Worm (Caenorhabditis elegans) whole organism, early embryonic: ENCODE measurements around the gene F16G10.5.

ENCODE experiments used
- B0310.2 ChIP-seq: sonication (generic microtip); optimal IDR thresholded peaks from 2 replicates; lab custom pipeline; 2016; ENCODE audit warnings: mild to moderate bottlenecking, missing genetic modification characterization, missing compliant biosample characterization
- F13C5.2 ChIP-seq: sonication (generic microtip); optimal IDR thresholded peaks from 2 replicates; lab custom pipeline; 2017; ENCODE audit warnings: mild to moderate bottlenecking, missing genetic modification characterization, inconsistent platforms, missing compliant biosample characterization
- aly-1 ChIP-seq: sonication (generic microtip); optimal IDR thresholded peaks from 2 replicates; lab custom pipeline; 2016; ENCODE audit warnings: missing genetic modification characterization, missing compliant biosample characterization
- ama-1 ChIP-seq: fragments of 150-350 bp; optimal IDR thresholded peaks from 2 replicates; lab custom pipeline; 2014
- ceh-13 ChIP-seq: fragments of 200-800 bp; sonication (Bioruptor generic); optimal IDR thresholded peaks from 2 replicates; lab custom pipeline; 2018; ENCODE audit warnings: mild to moderate bottlenecking, missing genetic modification characterization, missing compliant biosample characterization
- ceh-36 ChIP-seq: sonication (generic microtip); optimal IDR thresholded peaks from 2 replicates; lab custom pipeline; 2016; ENCODE audit warnings: missing genetic modification characterization, inconsistent platforms, missing compliant biosample characterization
- ets-7 ChIP-seq: sonication (generic microtip); optimal IDR thresholded peaks from 2 replicates; lab custom pipeline; 2016; ENCODE audit warnings: missing genotype, missing genetic modification characterization, missing compliant biosample characterization
- flt-1 ChIP-seq: fragments of 200-800 bp; sonication (Bioruptor generic); IDR thresholded peaks from 2 replicates; pipeline ENCODE4 v1.3.6; 2022; ENCODE audit warnings: missing genetic modification characterization, missing compliant biosample characterization
- hmbx-1 ChIP-seq: sonication (generic microtip); optimal IDR thresholded peaks from 2 replicates; lab custom pipeline; 2016; ENCODE audit warnings: mild to moderate bottlenecking, missing genetic modification characterization, missing compliant biosample characterization
- hmg-4 ChIP-seq: fragments of 200-800 bp; sonication (Bioruptor generic); optimal IDR thresholded peaks from 2 replicates; lab custom pipeline; 2018; ENCODE audit warnings: mild to moderate bottlenecking, missing genetic modification characterization, missing compliant biosample characterization
- hnd-1 ChIP-seq: sonication (generic microtip); optimal IDR thresholded peaks from 2 replicates; lab custom pipeline; 2016; ENCODE audit warnings: missing genetic modification characterization, missing compliant biosample characterization
- pes-1 ChIP-seq: fragments of 200-800 bp; sonication (Bioruptor generic); IDR thresholded peaks from 2 replicates; pipeline ENCODE4 v1.3.6; 2022; ENCODE audit warnings: missing genetic modification reagents, missing genetic modification characterization, missing compliant biosample characterization
- scrt-1 ChIP-seq: fragments of 200-800 bp; sonication (Bioruptor generic); IDR thresholded peaks from 2 replicates; pipeline ENCODE4 v1.3.6; 2022; ENCODE audit warnings: missing genetic modification characterization, missing compliant biosample characterization
- sea-1 ChIP-seq: fragments of 200-800 bp; sonication (Bioruptor generic); conservative IDR thresholded peaks from 2 replicates; pipeline ENCODE4 v1.3.6; 2022; ENCODE audit warnings: missing genetic modification characterization, missing compliant biosample characterization
- tbx-11 ChIP-seq: fragments of 200-800 bp; sonication (Bioruptor generic); IDR thresholded peaks from 2 replicates; pipeline ENCODE4 v1.3.6; 2022; ENCODE audit warnings: missing genetic modification characterization, missing compliant biosample characterization
- tbx-37 ChIP-seq: fragments of 200-800 bp; sonication (Bioruptor generic); conservative IDR thresholded peaks from 2 replicates; pipeline ENCODE4 v1.3.6; 2022; ENCODE audit warnings: missing genetic modification reagents, missing genetic modification characterization, missing compliant biosample characterization
- tra-4 ChIP-seq: sonication (generic microtip); optimal IDR thresholded peaks from 2 replicates; lab custom pipeline; 2017; ENCODE audit warnings: missing genetic modification characterization, missing compliant biosample characterization

The F16G10.5 gene

ce11 chrII:2352546-2352945, 14.6 kb upstream of the F16G10.5 start, which contains the start of gene F43C11.10:
TSS of gene F43C11.10 (minus strand) at chrII:2352646.
- TF ChIP-seq sea-1 (GFP tag; lab: Robert Waterston, UW) (no peak), hmg-4 (GFP tag; lab: Kevin White, UChicago) (no peak), ceh-13 (GFP tag; lab: Kevin White, UChicago) (no peak), scrt-1 (GFP tag; lab: Robert Waterston, UW) (no peak), ceh-36 (no peak)

- TF ChIP-seq F13C5.2 (tag; lab: Kevin White, UChicago) (no peak), tbx-11 (GFP tag; lab: Robert Waterston, UW) (no peak), hmg-4 (GFP tag; lab: Kevin White, UChicago) (no peak), ceh-36 (no peak), flt-1 (GFP tag; lab: Robert Waterston, UW) (no peak), hnd-1 (tag; lab: Kevin White, UChicago) (no peak), aly-1 (tag; lab: Kevin White, UChicago) (no peak), hmbx-1 (no peak), tra-4 (tag; lab: Kevin White, UChicago) (no peak), B0310.2 (tag; lab: Kevin White, UChicago) (no peak), ceh-13 (GFP tag; lab: Kevin White, UChicago) (no peak), scrt-1 (GFP tag; lab: Robert Waterston, UW) (no peak)
Observed at ce11 chrII:2353012-2353411, 14.1 kb upstream of the F16G10.5 start, which contains the start of gene F43C11.3. TSS of gene F43C11.3 (plus strand) at chrII:2353312.

- TF ChIP-seq ceh-36 (no peak), flt-1 (GFP tag; lab: Robert Waterston, UW) (no peak), pes-1 (GFP tag; lab: Robert Waterston, UW) (no peak), hmg-4 (GFP tag; lab: Kevin White, UChicago) (no peak), sea-1 (GFP tag; lab: Robert Waterston, UW) (no peak), tra-4 (tag; lab: Kevin White, UChicago) (no peak), scrt-1 (GFP tag; lab: Robert Waterston, UW) (no peak), ceh-13 (GFP tag; lab: Kevin White, UChicago) (no peak), tbx-37 (GFP tag; lab: Robert Waterston, UW) (no peak), F13C5.2 (tag; lab: Kevin White, UChicago) (no peak), hmbx-1 (no peak), aly-1 (tag; lab: Kevin White, UChicago) (no peak), ama-1 (lab: Kevin White, UChicago) (no peak), hnd-1 (tag; lab: Kevin White, UChicago) (no peak), ets-7 (tag; lab: Kevin White, UChicago) (no peak), tbx-11 (GFP tag; lab: Robert Waterston, UW) (no peak), B0310.2 (tag; lab: Kevin White, UChicago) (no peak)
Observed at ce11 chrII:2354476-2354875, 12.6 kb upstream of the F16G10.5 start, which contains the start of gene F43C11.2. TSS of gene F43C11.2 (plus strand) at chrII:2354776.

ce11 chrII:2356795-2357194, 10.3 kb upstream of the F16G10.5 start, which contains the start of gene F43C11.1:
TSS of gene F43C11.1 (plus strand) at chrII:2357095.
- TF ChIP-seq tbx-11 (GFP tag; lab: Robert Waterston, UW) (no peak), tra-4 (tag; lab: Kevin White, UChicago) (no peak), sea-1 (GFP tag; lab: Robert Waterston, UW) (no peak), flt-1 (GFP tag; lab: Robert Waterston, UW) (no peak), ceh-36 (no peak)

- TF ChIP-seq tbx-11 (GFP tag; lab: Robert Waterston, UW) (no peak), hmg-4 (GFP tag; lab: Kevin White, UChicago) (no peak), B0310.2 (tag; lab: Kevin White, UChicago) (no peak), pes-1 (GFP tag; lab: Robert Waterston, UW) (no peak), ets-7 (tag; lab: Kevin White, UChicago) (no peak), tra-4 (tag; lab: Kevin White, UChicago) (no peak), sea-1 (GFP tag; lab: Robert Waterston, UW) (no peak), hnd-1 (tag; lab: Kevin White, UChicago) (no peak), scrt-1 (GFP tag; lab: Robert Waterston, UW) (no peak), F13C5.2 (tag; lab: Kevin White, UChicago) (no peak), ama-1 (lab: Kevin White, UChicago) (no peak), ceh-13 (GFP tag; lab: Kevin White, UChicago) (no peak), tbx-37 (GFP tag; lab: Robert Waterston, UW) (no peak), aly-1 (tag; lab: Kevin White, UChicago) (no peak), flt-1 (GFP tag; lab: Robert Waterston, UW) (no peak), ceh-36 (no peak), hmbx-1 (no peak)
Observed at ce11 chrII:2359965-2360364, 7.2 kb upstream of the F16G10.5 start, which contains the start of gene F43C11.16. TSS of gene F43C11.16 (minus strand) at chrII:2360065.

- no peak for TF ChIP-seq F13C5.2 (tag; lab: Kevin White, UChicago)
- TF ChIP-seq B0310.2 (tag; lab: Kevin White, UChicago), result no peak
- no peak for TF ChIP-seq pes-1 (GFP tag; lab: Robert Waterston, UW)
- TF ChIP-seq scrt-1 (GFP tag; lab: Robert Waterston, UW), result no peak
- no peak for TF ChIP-seq flt-1 (GFP tag; lab: Robert Waterston, UW)
- no peak for TF ChIP-seq hmg-4 (GFP tag; lab: Kevin White, UChicago)
Observed at ce11 chrII:2363673-2364072, 3.4 kb upstream of the F16G10.5 start, which contains the start of gene F43C11.11. TSS of gene F43C11.11 (minus strand) at chrII:2363773.

- TF ChIP-seq flt-1 (GFP tag; lab: Robert Waterston, UW), result no peak
Observed at ce11 chrII:2368956-2369355, 1.8 kb downstream of the F16G10.5 start, which contains the start of gene hpo-25. TSS of gene hpo-25 (plus strand) at chrII:2369256.
